Worm (Caenorhabditis elegans): ENCODE data around the gene snf-5.

- TF ChIP-seq pqm-1 (tag; optimal IDR thresholded peaks at IDR 0.05) (no peak), jun-1 (tag; optimal IDR thresholded peaks at IDR 0.05) (no peak), elt-3 (tag; optimal IDR thresholded peaks at IDR 0.05) (no peak)
Observed at ce11 chrII:12908779-12909178, 43.2 kb upstream of the snf-5 start, which contains the start of gene ddn-2.

Measured in whole organism, L3 larva.